Fruit fly (Drosophila melanogaster): ENCODE measurements around the gene zormin.

Gene zormin

dm6 chr3L:2115524-2116245, 35.8 kb downstream of the zormin start, which contains the start of gene sls (continued):
- peak; percentile 50 for TF ChIP-seq Vsx1 (GFP tag; optimal IDR thresholded peaks at IDR 0.05)
- peak; percentile 92 for TF ChIP-seq zfh2 (GFP tag; optimal IDR thresholded peaks at IDR 0.05)
- TF ChIP-seq klu (GFP tag; IDR thresholded peaks at IDR 0.05) = peak; percentile 67
- TF ChIP-seq E2f1 (GFP tag; IDR thresholded peaks at IDR 0.05) = peak; percentile 88
- peak; percentile 78 for TF ChIP-seq CG12071 (GFP tag; optimal IDR thresholded peaks at IDR 0.05)
- TF ChIP-seq prd (optimal IDR thresholded peaks at IDR 0.05) = no peak
- TF ChIP-seq prd (GFP tag; IDR thresholded peaks at IDR 0.05) = peak; percentile 92
- peak; percentile 81 for TF ChIP-seq CG34376 (GFP tag; optimal IDR thresholded peaks at IDR 0.05)
- peak; percentile 91 for TF ChIP-seq D19B (GFP tag; optimal IDR thresholded peaks at IDR 0.05)
- no peak for TF ChIP-seq inv (GFP tag; IDR thresholded peaks at IDR 0.05; ENCODE audit: partially characterized antibody)
- no peak for TF ChIP-seq aop (GFP tag; IDR thresholded peaks at IDR 0.05)
- TF ChIP-seq dimm (GFP tag; IDR thresholded peaks at IDR 0.05) = peak; percentile 80
- TF ChIP-seq CG11456 (GFP tag; IDR thresholded peaks at IDR 0.05) = peak; percentile 87
- TF ChIP-seq Meics (GFP tag; optimal IDR thresholded peaks at IDR 0.05) = peak; percentile 88
- TF ChIP-seq jumu (GFP tag; optimal IDR thresholded peaks at IDR 0.05) = peak; percentile 87
- peak; percentile 89 for TF ChIP-seq CG14050 (GFP tag; IDR thresholded peaks at IDR 0.05)
- peak; percentile 67 for TF ChIP-seq en (GFP tag; optimal IDR thresholded peaks at IDR 0.05)
- no peak for TF ChIP-seq ato (GFP tag; IDR thresholded peaks at IDR 0.05; ENCODE audit: partially characterized antibody)
- peak; percentile 23 for TF ChIP-seq abd-A (tag; optimal IDR thresholded peaks at IDR 0.05)
- TF ChIP-seq CG1832 (GFP tag; optimal IDR thresholded peaks at IDR 0.05) = no peak
- peak; percentile 92 for TF ChIP-seq CG9817 (tag; optimal IDR thresholded peaks at IDR 0.05)
- peak; percentile 59 for TF ChIP-seq CG15514 (GFP tag; optimal IDR thresholded peaks at IDR 0.05)
- TF ChIP-seq lov (optimal IDR thresholded peaks at IDR 0.05) = no peak
- TF ChIP-seq lov (GFP tag; IDR thresholded peaks at IDR 0.05) = peak; percentile 91
- TF ChIP-seq Trl (optimal IDR thresholded peaks at IDR 0.05) = peak; percentile 9 to 27
- peak; percentile 78 for TF ChIP-seq Trl (GFP tag; optimal IDR thresholded peaks at IDR 0.05)
- TF ChIP-seq Dll (GFP tag; IDR thresholded peaks at IDR 0.05; ENCODE audit: partially characterized antibody) = no peak
- TF ChIP-seq gce (GFP tag; IDR thresholded peaks at IDR 0.05) = peak; percentile 85
- TF ChIP-seq MESR4 (GFP tag; optimal IDR thresholded peaks at IDR 0.05) = no peak
- peak; percentile 77 for TF ChIP-seq disco-r (GFP tag; optimal IDR thresholded peaks at IDR 0.05)
- TF ChIP-seq CG5180 (GFP tag; optimal IDR thresholded peaks at IDR 0.05) = peak; percentile 66
- TF ChIP-seq pros (GFP tag; optimal IDR thresholded peaks at IDR 0.05) = no peak
- peak; percentile 55 for TF ChIP-seq TFAM (GFP tag; optimal IDR thresholded peaks at IDR 0.05)
- peak in 1 of 2 experiments; percentile 91 for TF ChIP-seq Eip74EF (GFP tag; optimal IDR thresholded peaks at IDR 0.05)
- no peak for TF ChIP-seq sna (GFP tag; IDR thresholded peaks at IDR 0.05; ENCODE audit: partially characterized antibody)
- peak; percentile 34 for TF ChIP-seq Sry-δ (GFP tag; optimal IDR thresholded peaks at IDR 0.05)
- no peak for TF ChIP-seq cad (GFP tag; optimal IDR thresholded peaks at IDR 0.05)
- peak; percentile 82 for TF ChIP-seq gsb-n (tag; optimal IDR thresholded peaks at IDR 0.05)
- TF ChIP-seq CG13775 (GFP tag; optimal IDR thresholded peaks at IDR 0.05) = peak; percentile 86
- TF ChIP-seq dysf (GFP tag; IDR thresholded peaks at IDR 0.05) = peak; percentile 93
- peak; percentile 87 for TF ChIP-seq sisA (GFP tag; IDR thresholded peaks at IDR 0.05)
- TF ChIP-seq Mad (GFP tag; optimal IDR thresholded peaks at IDR 0.05) = peak; percentile 89
- TF ChIP-seq CG16779 (GFP tag; IDR thresholded peaks at IDR 0.05) = peak; percentile 67
- TF ChIP-seq CG8924 (tag; optimal IDR thresholded peaks at IDR 0.05) = peak; percentile 94
- no peak for TF ChIP-seq sc (optimal IDR thresholded peaks at IDR 0.05)
- peak; percentile 87 for TF ChIP-seq sc (GFP tag; optimal IDR thresholded peaks at IDR 0.05)
- TF ChIP-seq CG10959 (GFP tag; IDR thresholded peaks at IDR 0.05) = peak; percentile 67; the same call in 1 of the 2 replicates
- TF ChIP-seq CG14667 (GFP tag; IDR thresholded peaks at IDR 0.05) = peak; percentile 85
- TF ChIP-seq NfI (GFP tag; optimal IDR thresholded peaks at IDR 0.05) = peak; percentile 94
- peak; percentile 46 for TF ChIP-seq sd (tag; optimal IDR thresholded peaks at IDR 0.05)

Data from whole organism, embryonic.